Worm (Caenorhabditis elegans) whole organism, L1 larva: ENCODE results near the gene F41E6.12.

Source experiments
- blmp-1 ChIP-seq: fragments of 150-350 bp; optimal IDR thresholded peaks from 2 replicates; lab custom pipeline; 2014; ENCODE audit warnings: missing biosample characterization, missing genetic modification characterization
- egl-27 ChIP-seq, 2 experiments: fragments of 150-350 bp in 1 of 2; sonication (generic microtip); optimal IDR thresholded peaks; 3 replicates each; lab custom pipeline; 2017 to 2018; ENCODE audit warnings: missing biosample characterization in 2 of 2, missing genetic modification characterization in 2 of 2, missing genetic modification reagents in 2 of 2
- ets-5 ChIP-seq: fragments of 200-800 bp; sonication (Bioruptor generic); IDR thresholded peaks from 2 replicates; pipeline ENCODE4 v1.3.6; 2022; ENCODE audit warnings: missing genetic modification characterization, missing compliant biosample characterization
- fkh-4 ChIP-seq: sonication (generic microtip); optimal IDR thresholded peaks from 2 replicates; lab custom pipeline; 2016; ENCODE audit warnings: missing compliant biosample characterization, missing genetic modification characterization, borderline replicate concordance
- lin-13 ChIP-seq: fragments of 150-350 bp; optimal IDR thresholded peaks from 2 replicates; lab custom pipeline; 2014; ENCODE audit warnings: missing biosample characterization, missing genetic modification reagents, missing genetic modification characterization
- snpc-4 ChIP-seq: fragments of 150-350 bp; optimal IDR thresholded peaks from 2 replicates; lab custom pipeline; 2014; ENCODE audit warnings: missing biosample characterization, missing genetic modification characterization
- unc-62 ChIP-seq: fragments of 150-350 bp; optimal IDR thresholded peaks from 2 replicates; lab custom pipeline; 2014; ENCODE audit warnings: missing biosample characterization, missing genetic modification reagents, missing genetic modification characterization
- unc-86 ChIP-seq: sonication (generic microtip); optimal IDR thresholded peaks from 2 replicates; lab custom pipeline; 2016; ENCODE audit warnings: missing genetic modification characterization, missing compliant biosample characterization
- xbp-1 ChIP-seq: sonication (generic microtip); optimal IDR thresholded peaks from 2 replicates; lab custom pipeline; 2016; ENCODE audit warnings: missing genetic modification characterization, missing compliant biosample characterization

DNA sequence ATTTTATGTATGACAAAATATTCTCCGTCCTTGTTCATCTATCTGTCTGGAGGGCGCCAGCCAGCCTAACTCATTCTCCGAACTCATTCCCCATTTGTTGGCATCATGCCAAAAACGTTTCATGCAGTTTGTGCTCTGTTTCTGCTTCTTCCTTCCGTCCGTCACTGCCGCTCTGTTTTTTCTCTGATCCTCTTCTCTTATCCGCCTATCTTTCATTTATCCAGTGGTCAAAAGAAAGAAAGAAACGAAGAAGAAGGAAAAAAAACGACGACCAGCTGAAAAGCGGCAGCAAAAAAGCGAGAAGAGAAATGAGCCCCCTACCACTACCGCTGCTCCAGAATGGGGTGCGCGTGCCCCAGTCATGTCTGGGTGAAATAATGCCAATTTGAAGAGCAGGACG lies 34.1 kb upstream of the F41E6.12 start:
- TF ChIP-seq blmp-1 (tag; lab: Kevin White, UChicago) (no peak), unc-86 (tag; lab: Kevin White, UChicago) (peak; percentile 81), unc-62 (GFP tag; lab: Kevin White, UChicago) (no peak), ets-5 (GFP tag; lab: Robert Waterston, UW) (no peak), lin-13 (no peak), xbp-1 (tag; lab: Kevin White, UChicago) (no peak), fkh-4 (tag; lab: Kevin White, UChicago) (no peak), egl-27 (tag; optimal IDR thresholded peaks at IDR 0.05; lab: Kevin White, UChicago) (no peak), snpc-4 (tag; lab: Kevin White, UChicago) (peak; percentile 7)
